Worm (Caenorhabditis elegans): ENCODE results near the gene clec-254.
"Not testable (repeated sequence)": the region's sequence is repeated elsewhere in the genome, so short reads cannot be mapped to it uniquely, and the experiment has no call there.

Gene clec-254

ce11 chrV:18770623-18771022, 16.4 kb upstream of the clec-254 start, which contains the start of gene clec-255:
TSS of gene clec-255 (minus strand) at chrV:18770723.
- TF ChIP-seq Y48G9A.11 (GFP tag; IDR thresholded peaks at IDR 0.05) = no peak
- no peak for TF ChIP-seq unc-62 (GFP tag; optimal IDR thresholded peaks at IDR 0.05 in 1 of 2)
- TF ChIP-seq unc-62 (tag; optimal IDR thresholded peaks at IDR 0.05) = no peak
- TF ChIP-seq dmd-9 (GFP tag; IDR thresholded peaks at IDR 0.05) = no peak
- TF ChIP-seq nhr-11 (tag; optimal IDR thresholded peaks at IDR 0.05) = no peak
- TF ChIP-seq aha-1 (tag) = peak; percentile 3
- no peak for TF ChIP-seq lin-38 (GFP tag; IDR thresholded peaks at IDR 0.05)

ce11 chrV:18769902-18770301, 15.7 kb upstream of the clec-254 start:
- TF ChIP-seq zfp-2 (tag; optimal IDR thresholded peaks at IDR 0.05) (no peak), dmd-9 (GFP tag; IDR thresholded peaks at IDR 0.05) (no peak), F10B5.3 (tag; optimal IDR thresholded peaks at IDR 0.05) (no peak), unc-62 (GFP tag; optimal IDR thresholded peaks at IDR 0.05 in 1 of 2) (peak in 1 of 2 experiments; percentile 93), unc-62 (tag; optimal IDR thresholded peaks at IDR 0.05) (no peak), snpc-1.2 (GFP tag; IDR thresholded peaks at IDR 0.05) (no peak), lin-1 (GFP tag; IDR thresholded peaks at IDR 0.05) (no peak)

ce11 chrV:18762044-18762443, 7.8 kb upstream of the clec-254 start, which contains the start of gene F11D11.22:
TSS of gene F11D11.22 (plus strand) at chrV:18762344.
- not testable (repeated sequence) for TF ChIP-seq dve-1 (tag; optimal IDR thresholded peaks at IDR 0.05; ENCODE audit: insufficient read depth); daf-19 (GFP tag; conservative IDR thresholded peaks at IDR 0.05); mes-2 (tag; optimal IDR thresholded peaks at IDR 0.05; ENCODE audit: poor library complexity, severe bottlenecking)

ce11 chrV:18761078-18761477, 6.8 kb upstream of the clec-254 start, which contains the start of gene F11D11.4:
TSS of gene F11D11.4 (plus strand) at chrV:18761378.
- TF ChIP-seq dmd-9 (GFP tag; IDR thresholded peaks at IDR 0.05) = no peak

- no peak for TF ChIP-seq ceh-28 (tag; optimal IDR thresholded peaks at IDR 0.05)
- no peak for TF ChIP-seq F44E2.7 (GFP tag; IDR thresholded peaks at IDR 0.05)
- TF ChIP-seq ceh-82 (tag; optimal IDR thresholded peaks at IDR 0.05) = no peak
- TF ChIP-seq madf-9 (GFP tag; conservative IDR thresholded peaks at IDR 0.05) = no peak
- TF ChIP-seq aha-1 (tag) = no peak
- TF ChIP-seq ceh-20 (GFP tag; IDR thresholded peaks at IDR 0.05) = no peak
- TF ChIP-seq nhr-111 (GFP tag; optimal IDR thresholded peaks at IDR 0.05) = no peak
- TF ChIP-seq zfp-2 (tag; optimal IDR thresholded peaks at IDR 0.05) = no peak
- TF ChIP-seq hmg-1.1 (GFP tag; IDR thresholded peaks at IDR 0.05) = no peak
- no peak for TF ChIP-seq aly-2 (tag; optimal IDR thresholded peaks at IDR 0.05)
- no peak for TF ChIP-seq skn-1 (tag; optimal IDR thresholded peaks at IDR 0.05)
- TF ChIP-seq zfp-3 (GFP tag; conservative IDR thresholded peaks at IDR 0.05) = no peak
- no peak for TF ChIP-seq zag-1 (tag; optimal IDR thresholded peaks at IDR 0.05)
- no peak for TF ChIP-seq unc-62 (GFP tag; optimal IDR thresholded peaks at IDR 0.05 in 1 of 2)
- TF ChIP-seq unc-62 (tag; optimal IDR thresholded peaks at IDR 0.05) = no peak
These were observed 5.9 kb upstream of the clec-254 start, which contains the start of gene F11D11.3 for ce11 chrV:18760174-18760573. TSS of gene F11D11.3 (minus strand) at chrV:18760274.

ce11 chrV:18753036-18753435, 1.2 kb downstream of the clec-254 start, which contains the start of gene F11D11.6:
TSS of gene F11D11.6 (minus strand) at chrV:18753136.
- TF ChIP-seq ceh-28 (tag; optimal IDR thresholded peaks at IDR 0.05) (no peak), nhr-28 (tag; optimal IDR thresholded peaks at IDR 0.05) (no peak), hlh-11 (tag; optimal IDR thresholded peaks at IDR 0.05) (no peak), ceh-82 (tag; optimal IDR thresholded peaks at IDR 0.05) (no peak), lin-39 (tag; optimal IDR thresholded peaks at IDR 0.05) (no peak)

ce11 chrV:18750445-18750844, 3.8 kb downstream of the clec-254 start, which contains the start of the genes F11D11.21 and F11D11.12:
TSS of gene F11D11.21 (minus strand) at chrV:18750545.
TSS of gene F11D11.12 (minus strand) at chrV:18750682.
- TF ChIP-seq unc-62 (GFP tag; optimal IDR thresholded peaks at IDR 0.05 in 1 of 2) = peak in 1 of 2 experiments; percentile 17
- TF ChIP-seq unc-62 (tag; optimal IDR thresholded peaks at IDR 0.05) = no peak
- TF ChIP-seq arid-1 (GFP tag; conservative IDR thresholded peaks at IDR 0.05) = no peak
